Worm (Caenorhabditis elegans) whole organism, L4 larva: ENCODE measurements around the gene ifta-2.

Experiments
- F10B5.3 ChIP-seq: sonication (generic microtip); optimal IDR thresholded peaks from 2 replicates; lab custom pipeline; 2016; ENCODE audit warnings: mild to moderate bottlenecking, missing genetic modification characterization, missing compliant biosample characterization
- F26F4.8 ChIP-seq: fragments of 200-800 bp; sonication (Bioruptor generic); conservative IDR thresholded peaks from 2 replicates; pipeline ENCODE4 v1.3.6; 2022; ENCODE audit warnings: missing genetic modification characterization, missing compliant biosample characterization
- F44E2.7 ChIP-seq: fragments of 200-800 bp; sonication (Bioruptor generic); IDR thresholded peaks from 2 replicates; pipeline ENCODE4 v2.1.2; 2022; ENCODE audit warnings: missing genetic modification characterization, missing compliant biosample characterization
- R02D3.7 ChIP-seq: fragments of 150-350 bp; sonication (generic microtip); optimal IDR thresholded peaks from 3 replicates; lab custom pipeline; 2014; ENCODE audit warnings: missing biosample characterization, missing genetic modification characterization
- Y105C5A.15 ChIP-seq: fragments of 200-800 bp; sonication (Bioruptor generic); IDR thresholded peaks from 2 replicates; pipeline ENCODE4 v1.3.6; 2022; ENCODE audit warnings: missing genetic modification characterization, missing compliant biosample characterization
- Y48G9A.11 ChIP-seq: fragments of 200-800 bp; sonication (Bioruptor generic); IDR thresholded peaks from 2 replicates; pipeline ENCODE4 v1.3.6; 2022; ENCODE audit warnings: missing genetic modification reagents, missing genetic modification characterization, missing compliant biosample characterization
- ZK546.5 ChIP-seq, 2 experiments: sonication (generic microtip); optimal IDR thresholded peaks; 2 replicates each; lab custom pipeline; 2017; ENCODE audit warnings: missing biosample characterization in 2 of 2, missing genetic modification characterization in 2 of 2
- aha-1 ChIP-seq: fragments of 150-350 bp; peaks from one replicate; lab custom pipeline; 2014; ENCODE audit warnings: missing biosample characterization, missing genetic modification characterization
- aly-2 ChIP-seq: sonication (generic microtip); optimal IDR thresholded peaks from 2 replicates; lab custom pipeline; 2018; ENCODE audit warnings: missing biosample characterization, missing genetic modification characterization
- attf-4 ChIP-seq: sonication (generic microtip); optimal IDR thresholded peaks from 3 replicates; lab custom pipeline; 2017; ENCODE audit warnings: missing biosample characterization, missing genetic modification characterization
- ceh-20 ChIP-seq: fragments of 200-800 bp; sonication (Bioruptor generic); IDR thresholded peaks from 2 replicates; pipeline ENCODE4 v1.3.6; 2022; ENCODE audit warnings: missing genetic modification reagents, missing genetic modification characterization, missing compliant biosample characterization
- ceh-28 ChIP-seq: fragments of 150-350 bp; optimal IDR thresholded peaks from 2 replicates; lab custom pipeline; 2014; ENCODE audit warnings: missing biosample characterization, missing genetic modification reagents, missing genetic modification characterization
- ceh-32 ChIP-seq: sonication (generic microtip); optimal IDR thresholded peaks from 2 replicates; lab custom pipeline; 2016; ENCODE audit warnings: mild to moderate bottlenecking, missing genetic modification characterization, missing compliant biosample characterization; ENCODE audit not compliant: poor library complexity
- ceh-44 ChIP-seq: fragments of 200-800 bp; sonication (Bioruptor generic); IDR thresholded peaks from 2 replicates; pipeline ENCODE4 v1.3.6; 2022; ENCODE audit warnings: missing genetic modification reagents, missing genetic modification characterization, missing compliant biosample characterization
- ceh-62 ChIP-seq: sonication (generic microtip); optimal IDR thresholded peaks from 2 replicates; lab custom pipeline; 2017; ENCODE audit warnings: missing biosample characterization, missing genetic modification characterization
- ces-1 ChIP-seq: fragments of 150-350 bp; sonication (generic microtip); optimal IDR thresholded peaks from 4 replicates; lab custom pipeline; 2014; ENCODE audit warnings: missing biosample characterization, missing genetic modification reagents, missing genetic modification characterization
- ctbp-1 ChIP-seq: fragments of 200-800 bp; sonication (Bioruptor generic); IDR thresholded peaks from 2 replicates; pipeline ENCODE4 v1.3.6; 2022; ENCODE audit warnings: missing genetic modification reagents, missing genetic modification characterization, missing compliant biosample characterization
- daf-12 ChIP-seq: fragments of 150-350 bp; optimal IDR thresholded peaks from 2 replicates; lab custom pipeline; 2014; ENCODE audit warnings: missing biosample characterization, missing genetic modification reagents, missing genetic modification characterization
- daf-16 ChIP-seq, 3 experiments: sonication (generic microtip); optimal IDR thresholded peaks; 2 replicates each; lab custom pipeline; 2016 to 2017; ENCODE audit warnings: missing genetic modification characterization in 3 of 3, missing genetic modification reagents in 3 of 3, mild to moderate bottlenecking in 2 of 3, missing compliant biosample characterization in 2 of 3, missing biosample characterization in 1 of 3, moderate library complexity in 1 of 3
- daf-19 ChIP-seq: fragments of 200-800 bp; sonication (Bioruptor generic); conservative IDR thresholded peaks from 2 replicates; pipeline ENCODE4 v1.3.6; 2022; ENCODE audit warnings: missing genetic modification characterization, missing compliant biosample characterization
- dmd-8 ChIP-seq: fragments of 200-800 bp; sonication (Bioruptor generic); IDR thresholded peaks from 2 replicates; pipeline ENCODE4 v1.3.6; 2022; ENCODE audit warnings: missing genetic modification characterization, missing compliant biosample characterization
- dve-1 ChIP-seq: sonication (generic microtip); optimal IDR thresholded peaks from 2 replicates; lab custom pipeline; 2017; ENCODE audit warnings: antibody characterized with exemption, mild to moderate bottlenecking, missing genetic modification characterization, missing compliant biosample characterization; ENCODE audit not compliant: insufficient read depth
- egl-43 ChIP-seq: fragments of 200-800 bp; sonication (Bioruptor generic); IDR thresholded peaks from 2 replicates; pipeline ENCODE4 v1.3.6; 2022; ENCODE audit warnings: missing genetic modification reagents, missing genetic modification characterization, missing compliant biosample characterization
- fkh-10 ChIP-seq: fragments of 150-350 bp; optimal IDR thresholded peaks from 2 replicates; lab custom pipeline; 2014; ENCODE audit warnings: missing biosample characterization, missing genetic modification reagents, missing genetic modification characterization
- hif-1 ChIP-seq, 2 experiments: sonication (generic microtip); optimal IDR thresholded peaks; 2 replicates each; lab custom pipeline; 2016 to 2017; ENCODE audit warnings: missing compliant biosample characterization in 2 of 2, missing genetic modification characterization in 2 of 2, missing genetic modification reagents in 2 of 2, missing genotype in 2 of 2, mild to moderate bottlenecking in 1 of 2
- hmg-1.1 ChIP-seq: fragments of 200-800 bp; sonication (Bioruptor generic); IDR thresholded peaks from 2 replicates; pipeline ENCODE4 v1.3.6; 2022; ENCODE audit warnings: missing genetic modification reagents, missing genetic modification characterization, missing compliant biosample characterization
- lin-15B ChIP-seq: fragments of 150-350 bp; sonication (generic microtip); optimal IDR thresholded peaks from 3 replicates; lab custom pipeline; 2014; ENCODE audit warnings: missing biosample characterization, missing genetic modification characterization
- lin-38 ChIP-seq: fragments of 200-800 bp; sonication (Bioruptor generic); IDR thresholded peaks from 2 replicates; pipeline ENCODE4 v1.3.6; 2022; ENCODE audit warnings: missing genetic modification reagents, missing genetic modification characterization, missing compliant biosample characterization
- madf-5 ChIP-seq, 2 experiments: fragments of 200-800 bp; sonication (Bioruptor generic); IDR thresholded peaks; 2 replicates each; pipeline ENCODE4 v1.3.6; 2022; ENCODE audit warnings: missing compliant biosample characterization in 2 of 2, missing genetic modification characterization in 2 of 2
- madf-9 ChIP-seq: fragments of 200-800 bp; sonication (Bioruptor generic); conservative IDR thresholded peaks from 2 replicates; pipeline ENCODE4 v1.3.6; 2022; ENCODE audit warnings: missing genetic modification reagents, missing genetic modification characterization, missing compliant biosample characterization
- mxl-2 ChIP-seq: fragments of 200-800 bp; sonication (Bioruptor generic); conservative IDR thresholded peaks from 2 replicates; pipeline ENCODE4 v1.3.6; 2022; ENCODE audit warnings: missing genetic modification reagents, missing genetic modification characterization, missing compliant biosample characterization
- nhr-10 ChIP-seq: fragments of 150-350 bp; optimal IDR thresholded peaks from 2 replicates; lab custom pipeline; 2014; ENCODE audit warnings: missing biosample characterization, missing genetic modification characterization
- nhr-102 ChIP-seq: sonication (generic microtip); optimal IDR thresholded peaks from 2 replicates; lab custom pipeline; 2016; ENCODE audit warnings: mild to moderate bottlenecking, missing genetic modification characterization, moderate library complexity, missing compliant biosample characterization
- nhr-25 ChIP-seq: sonication (generic microtip); optimal IDR thresholded peaks from 2 replicates; lab custom pipeline; 2017; ENCODE audit warnings: missing genetic modification characterization, mild to moderate bottlenecking, missing compliant biosample characterization, antibody characterized with exemption, moderate library complexity, borderline replicate concordance; ENCODE audit not compliant: insufficient read depth
- nhr-48 ChIP-seq: sonication (generic microtip); optimal IDR thresholded peaks from 2 replicates; lab custom pipeline; 2016; ENCODE audit warnings: mild to moderate bottlenecking, missing genetic modification characterization, missing compliant biosample characterization
- nhr-6 ChIP-seq: fragments of 150-350 bp; optimal IDR thresholded peaks from 2 replicates; lab custom pipeline; 2014; ENCODE audit warnings: missing biosample characterization, missing genetic modification characterization
- pha-4 ChIP-seq, 2 experiments: fragments of 150-350 bp in 1 of 2; fragments of 200-800 bp in 1 of 2; sonication (Bioruptor generic) in 1 of 2; IDR thresholded peaks in 1 of 2; optimal IDR thresholded peaks in 1 of 2; 2 replicates each; pipeline versions ENCODE4 v1.3.6 to Lab custom; 2014 to 2022; ENCODE audit warnings: missing genetic modification characterization in 2 of 2, missing genetic modification reagents in 2 of 2, missing biosample characterization in 1 of 2, missing compliant biosample characterization in 1 of 2
- saeg-2 ChIP-seq: fragments of 200-800 bp; sonication (Bioruptor generic); IDR thresholded peaks from 2 replicates; pipeline ENCODE4 v1.3.6; 2022; ENCODE audit warnings: missing genetic modification reagents, missing genetic modification characterization, missing compliant biosample characterization
- set-16 ChIP-seq: fragments of 200-800 bp; sonication (Bioruptor generic); IDR thresholded peaks from 2 replicates; pipeline ENCODE4 v1.3.6; 2022; ENCODE audit warnings: missing genetic modification reagents, missing genetic modification characterization, missing compliant biosample characterization
- snpc-1.2 ChIP-seq: fragments of 200-800 bp; sonication (Bioruptor generic); IDR thresholded peaks from 2 replicates; pipeline ENCODE4 v1.3.6; 2022; ENCODE audit warnings: missing genetic modification reagents, missing genetic modification characterization, missing compliant biosample characterization
- spr-1 ChIP-seq: sonication (generic microtip); optimal IDR thresholded peaks from 2 replicates; lab custom pipeline; 2016; ENCODE audit warnings: mild to moderate bottlenecking, missing genetic modification characterization, missing compliant biosample characterization
- tag-97 ChIP-seq: fragments of 200-800 bp; sonication (Bioruptor generic); IDR thresholded peaks from 2 replicates; pipeline ENCODE4 v1.3.6; 2022; ENCODE audit warnings: missing genetic modification characterization, missing compliant biosample characterization
- unc-130 ChIP-seq: sonication (generic microtip); optimal IDR thresholded peaks from 2 replicates; lab custom pipeline; 2016; ENCODE audit warnings: missing genetic modification reagents, missing genetic modification characterization, missing compliant biosample characterization
- vab-7 ChIP-seq: fragments of 200-800 bp; sonication (Bioruptor generic); IDR thresholded peaks from 2 replicates; pipeline ENCODE4 v1.3.6; 2022; ENCODE audit warnings: missing genetic modification reagents, missing genetic modification characterization, missing compliant biosample characterization
- zag-1 ChIP-seq: fragments of 150-350 bp; optimal IDR thresholded peaks from 2 replicates; lab custom pipeline; 2014; ENCODE audit warnings: missing biosample characterization, missing genetic modification characterization
- zfp-3 ChIP-seq: fragments of 200-800 bp; sonication (Bioruptor generic); conservative IDR thresholded peaks from 2 replicates; pipeline ENCODE4 v1.3.6; 2022; ENCODE audit warnings: missing genetic modification reagents, missing genetic modification characterization, missing compliant biosample characterization
- zip-2 ChIP-seq: fragments of 150-350 bp; optimal IDR thresholded peaks from 2 replicates; lab custom pipeline; 2014; ENCODE audit warnings: missing biosample characterization, missing genetic modification characterization

ifta-2 gene

DNA sequence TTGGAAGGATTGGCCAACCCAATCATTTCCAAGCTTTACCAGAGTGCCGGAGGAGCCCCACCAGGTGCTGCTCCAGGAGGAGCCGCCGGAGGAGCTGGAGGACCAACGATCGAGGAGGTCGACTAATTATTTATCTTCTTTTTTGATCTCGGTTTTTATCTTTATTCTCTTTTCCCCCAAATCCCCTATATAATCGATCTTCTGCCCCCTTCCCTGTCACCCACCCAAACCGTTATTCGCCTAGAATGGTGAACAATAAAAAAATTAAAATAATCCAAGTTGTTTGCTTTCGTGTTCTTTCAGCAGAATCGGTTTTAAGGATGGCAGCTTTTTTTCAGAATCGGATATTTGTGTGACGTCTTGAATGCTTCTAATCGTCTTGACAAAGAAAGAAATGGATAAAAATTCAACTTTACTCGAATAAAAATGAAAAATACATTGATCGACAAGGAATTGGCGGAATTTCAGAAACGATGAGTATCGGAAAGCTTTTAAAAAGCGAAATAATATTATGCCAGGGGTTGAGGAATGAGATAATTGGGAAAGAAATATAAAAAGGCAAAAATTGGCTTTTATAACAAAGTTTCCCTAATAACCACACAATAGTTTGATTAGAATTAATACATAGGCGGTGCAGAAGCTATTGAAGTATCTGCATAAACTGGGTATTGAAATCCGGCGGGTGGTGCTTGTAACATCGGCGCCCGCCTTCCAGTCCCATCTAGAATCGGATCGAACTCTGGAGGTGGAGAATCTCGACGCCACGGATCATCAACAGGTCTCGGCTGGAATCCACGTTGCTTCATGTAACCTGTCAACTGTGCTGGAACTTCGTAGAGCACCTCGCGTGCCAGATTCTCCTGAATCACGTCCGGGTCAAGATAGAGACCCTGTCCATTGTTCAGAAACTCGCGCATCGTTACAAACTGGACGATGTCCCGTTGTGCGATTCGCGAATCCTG, 20.5 kb downstream of the ifta-2 start (continued):
- TF ChIP-seq nhr-48 (tag; lab: Kevin White, UChicago) (no peak), daf-12 (tag; lab: Kevin White, UChicago) (no peak), set-16 (GFP tag; lab: Robert Waterston, UW) (peak; percentile 95), unc-130 (no peak), madf-9 (GFP tag; lab: Robert Waterston, UW) (no peak; the same call in 1 of the 2 replicates), egl-43 (peak; percentile 81), F26F4.8 (GFP tag; lab: Robert Waterston, UW) (peak; percentile 56; the same call in 1 of the 2 replicates), fkh-10 (GFP tag; lab: Kevin White, UChicago) (no peak), spr-1 (tag; lab: Kevin White, UChicago) (peak; percentile 56), ceh-62 (tag; lab: Kevin White, UChicago) (no peak), madf-5 (GFP tag; IDR thresholded peaks at IDR 0.05; lab: Robert Waterston, UW) (peak; percentile 62 to 71), R02D3.7 (no peak), dve-1 (tag; lab: Kevin White, UChicago) (peak; percentile 95), aly-2 (tag; lab: Kevin White, UChicago) (peak; percentile 99), nhr-102 (peak; percentile 72), pha-4 (GFP tag; IDR thresholded peaks at IDR 0.05; lab: Robert Waterston, UW) (peak; percentile 81), pha-4 (tag; optimal IDR thresholded peaks at IDR 0.05; lab: Kevin White, UChicago) (no peak), zfp-3 (peak; percentile 98), zip-2 (tag; lab: Kevin White, UChicago) (peak; percentile 33), lin-38 (GFP tag; lab: Robert Waterston, UW) (peak; percentile 81), daf-16 (GFP tag; optimal IDR thresholded peaks at IDR 0.05; lab: Kevin White, UChicago) (peak; percentile 0 to 46), daf-16 (tag; optimal IDR thresholded peaks at IDR 0.05; lab: Kevin White, UChicago) (peak; percentile 75), hif-1 (tag; optimal IDR thresholded peaks at IDR 0.05; lab: Kevin White, UChicago) (no peak), ces-1 (peak; percentile 47), mxl-2 (GFP tag; lab: Robert Waterston, UW) (peak; percentile 31; the same call in 1 of the 2 replicates), ZK546.5 (tag; optimal IDR thresholded peaks at IDR 0.05; lab: Kevin White, UChicago) (no peak), daf-19 (peak; percentile 96), ceh-20 (GFP tag; lab: Robert Waterston, UW) (peak; percentile 49; the same call in 1 of the 2 replicates), tag-97 (GFP tag; lab: Robert Waterston, UW) (no peak), Y48G9A.11 (peak; percentile 32; the same call in 1 of the 2 replicates), nhr-25 (tag; lab: Kevin White, UChicago) (no peak), ceh-44 (GFP tag; lab: Robert Waterston, UW) (no peak), saeg-2 (GFP tag; lab: Robert Waterston, UW) (0 out of 2 replicates have a peak, but pooled peaks have one; percentile 6), ceh-28 (tag; lab: Kevin White, UChicago) (no peak), attf-4 (tag; lab: Kevin White, UChicago) (peak; percentile 15), dmd-8 (peak; percentile 67), hmg-1.1 (GFP tag; lab: Robert Waterston, UW) (peak; percentile 52), lin-15B (tag; lab: Kevin White, UChicago) (no peak), nhr-6 (tag; lab: Kevin White, UChicago) (peak; percentile 61), snpc-1.2 (GFP tag; lab: Robert Waterston, UW) (peak; percentile 93), ceh-32 (tag; lab: Kevin White, UChicago) (no peak), ctbp-1 (GFP tag; lab: Robert Waterston, UW) (peak; percentile 70), F10B5.3 (tag; lab: Kevin White, UChicago) (peak; percentile 40), F44E2.7 (GFP tag; lab: Robert Waterston, UW) (no peak), aha-1 (peak; percentile 95), nhr-10 (tag; lab: Kevin White, UChicago) (peak; percentile 46), vab-7 (GFP tag; lab: Robert Waterston, UW) (peak; percentile 70), Y105C5A.15 (GFP tag; lab: Robert Waterston, UW) (peak; percentile 94), zag-1 (tag; lab: Kevin White, UChicago) (no peak)
